Fruit fly (Drosophila melanogaster) whole organism, wandering third instar larva: Measurements from ENCODE around the gene CG18563.
A peak's percentile ranks its signal among the peaks of the same experiment; 100 is the strongest.

ENCODE experiments used
- CG32264 ChIP-seq: fragments of 200-800 bp; sonication (Bioruptor generic); optimal IDR thresholded peaks from 2 replicates; lab custom pipeline; 2016; ENCODE audit warnings: missing biosample characterization, missing genetic modification characterization
- GATAd ChIP-seq: sonication (Bioruptor generic); optimal IDR thresholded peaks from 2 replicates; lab custom pipeline; 2016; ENCODE audit warnings: missing biosample characterization, missing genetic modification characterization
- Hr78 ChIP-seq: fragments of >200 bp; optimal IDR thresholded peaks from 2 replicates; lab custom pipeline; 2017; ENCODE audit warnings: missing biosample characterization, missing genetic modification characterization
- N ChIP-seq: fragments of >200 bp; optimal IDR thresholded peaks from 2 replicates; lab custom pipeline; 2018; ENCODE audit warnings: missing biosample characterization, missing external identifiers, missing genetic modification characterization
- brk ChIP-seq: fragments of 200-800 bp; sonication (Bioruptor generic); optimal IDR thresholded peaks from 2 replicates; lab custom pipeline; 2016; ENCODE audit warnings: missing biosample characterization, mild to moderate bottlenecking, missing genetic modification characterization
- dsf ChIP-seq: sonication (Bioruptor generic); optimal IDR thresholded peaks from 2 replicates; lab custom pipeline; 2016; ENCODE audit warnings: missing biosample characterization, missing genetic modification characterization, borderline replicate concordance
- fru ChIP-seq: fragments of 200-800 bp; sonication (Bioruptor generic); optimal IDR thresholded peaks from 3 replicates; lab custom pipeline; 2016; ENCODE audit warnings: missing biosample characterization, mild to moderate bottlenecking, missing genetic modification characterization
- h ChIP-seq: fragments of 200-800 bp; sonication (Bioruptor generic); optimal IDR thresholded peaks from 3 replicates; lab custom pipeline; 2016; ENCODE audit warnings: missing biosample characterization, mild to moderate bottlenecking, missing genetic modification characterization
- lola ChIP-seq: fragments of >200 bp; optimal IDR thresholded peaks from 2 replicates; lab custom pipeline; 2017; ENCODE audit warnings: missing biosample characterization, missing genetic modification characterization
- pan ChIP-seq: fragments of >200 bp; optimal IDR thresholded peaks from 2 replicates; lab custom pipeline; 2017
- psq ChIP-seq: fragments of 200-800 bp; sonication (Bioruptor generic); optimal IDR thresholded peaks from 3 replicates; lab custom pipeline; 2017; ENCODE audit warnings: missing biosample characterization, mild to moderate bottlenecking, missing genetic modification characterization, moderate library complexity
- sage ChIP-seq: fragments of 200-800 bp; sonication (Bioruptor generic); optimal IDR thresholded peaks from 2 replicates; lab custom pipeline; 2016; ENCODE audit warnings: missing biosample characterization, mild to moderate bottlenecking, missing genetic modification characterization
- usp ChIP-seq: fragments of >200 bp; optimal IDR thresholded peaks from 2 replicates; lab custom pipeline; 2017; ENCODE audit warnings: missing biosample characterization, missing genetic modification characterization

dm6 chr2L:17449608-17450504, 8.0 kb downstream of the CG18563 start, which contains the start of gene dl:
- peak; percentile 46 for TF ChIP-seq fru
- no peak for TF ChIP-seq GATAd (GFP tag; lab: Kevin White, UChicago)
- TF ChIP-seq psq (GFP tag; lab: Kevin White, UChicago): peak; percentile 52
- no peak for TF ChIP-seq lola (GFP tag; lab: Kevin White, UChicago)
- TF ChIP-seq dsf: no peak
- peak; percentile 7 for TF ChIP-seq brk (GFP tag; lab: Kevin White, UChicago)
- TF ChIP-seq Hr78 (GFP tag; lab: Kevin White, UChicago): no peak
- no peak for TF ChIP-seq CG32264 (GFP tag; lab: Kevin White, UChicago)
- TF ChIP-seq pan: no peak
- no peak for TF ChIP-seq N
- no peak for TF ChIP-seq usp (GFP tag; lab: Kevin White, UChicago)
- peak; percentile 83 for TF ChIP-seq h (GFP tag; lab: Kevin White, UChicago)
- TF ChIP-seq sage (GFP tag; lab: Kevin White, UChicago): peak; percentile 26
